Worm (Caenorhabditis elegans): ENCODE data around the gene pqn-73.

pqn-73 gene

DNA sequence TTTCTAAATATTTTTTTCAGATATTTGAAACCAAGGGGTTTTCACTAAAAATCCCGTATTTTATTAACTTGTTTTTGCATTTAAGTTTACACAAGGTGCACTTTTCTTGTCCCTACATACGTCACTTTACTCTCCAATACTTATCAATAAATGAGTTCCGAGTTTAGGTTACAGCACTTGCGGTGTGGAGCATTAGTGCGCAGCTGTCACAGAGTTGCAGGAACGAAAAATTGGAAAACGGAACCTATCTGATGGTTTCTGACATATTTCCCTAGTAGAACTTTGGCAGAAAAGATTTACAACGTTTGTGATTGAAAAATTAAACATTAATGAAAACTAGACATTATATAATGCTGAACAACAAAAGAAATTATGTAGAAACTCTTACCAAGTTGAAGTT lies 42.3 kb upstream of the pqn-73 start:
- TF ChIP-seq K12H6.12 (tag; optimal IDR thresholded peaks at IDR 0.05): no peak
- no peak for TF ChIP-seq rec-8 (tag; optimal IDR thresholded peaks at IDR 0.05)
- TF ChIP-seq lsy-27 (tag; optimal IDR thresholded peaks at IDR 0.05; ENCODE audit: borderline replicate concordance, insufficient read depth): no peak
- TF ChIP-seq B0035.1 (tag; optimal IDR thresholded peaks at IDR 0.05): no peak
- no peak for TF ChIP-seq rpc-1 (optimal IDR thresholded peaks at IDR 0.05)
- no peak for TF ChIP-seq rpc-1 (tag; optimal IDR thresholded peaks at IDR 0.05)
- TF ChIP-seq akir-1 (GFP tag; optimal IDR thresholded peaks at IDR 0.05): no peak
- TF ChIP-seq ceh-79 (tag; optimal IDR thresholded peaks at IDR 0.05): no peak
- TF ChIP-seq madf-10 (tag; optimal IDR thresholded peaks at IDR 0.05): no peak
- TF ChIP-seq hmg-20 (GFP tag; IDR thresholded peaks at IDR 0.05): no peak
- TF ChIP-seq lin-35 (GFP tag; optimal IDR thresholded peaks at IDR 0.05): no peak
- no peak for TF ChIP-seq tbp1 (GFP tag; optimal IDR thresholded peaks at IDR 0.05)
- TF ChIP-seq T07F8.4 (tag; optimal IDR thresholded peaks at IDR 0.05): no peak
- no peak for TF ChIP-seq aptf-3 (GFP tag; IDR thresholded peaks at IDR 0.05)
- TF ChIP-seq ceh-91 (GFP tag; IDR thresholded peaks at IDR 0.05): no peak
- TF ChIP-seq unc-130 (GFP tag; optimal IDR thresholded peaks at IDR 0.05): no peak
- no peak for TF ChIP-seq chd-7 (tag; optimal IDR thresholded peaks at IDR 0.05)
- no peak for TF ChIP-seq egrh-3 (GFP tag; IDR thresholded peaks at IDR 0.05)
- no peak for TF ChIP-seq madf-6 (GFP tag; IDR thresholded peaks at IDR 0.05)
- TF ChIP-seq pha-4 (tag; optimal IDR thresholded peaks at IDR 0.05): no peak

DNA sequence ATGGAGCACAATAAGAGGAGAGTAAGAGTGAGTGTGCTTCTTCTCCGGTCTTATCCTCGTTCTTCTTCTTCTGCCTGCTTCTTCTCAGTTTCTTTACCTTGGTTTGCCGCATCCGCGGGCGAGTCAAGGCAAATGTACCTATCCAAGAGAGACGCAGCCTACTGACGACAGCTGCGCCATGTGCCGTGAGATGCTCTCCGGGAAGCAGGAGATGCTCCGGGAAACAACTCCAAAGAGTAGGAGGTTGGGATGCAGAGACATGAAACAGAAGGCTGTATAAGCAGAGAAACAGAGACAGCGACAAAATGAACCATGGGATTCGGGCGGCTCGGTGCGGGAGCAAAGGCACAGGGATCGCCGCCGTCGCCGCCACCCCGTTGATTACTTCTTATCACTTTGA lies 41.5 kb upstream of the pqn-73 start:
- 0 out of 2 replicates have a peak, but pooled peaks have one; percentile 7 for TF ChIP-seq bed-2 (GFP tag; IDR thresholded peaks at IDR 0.05)
- no peak for TF ChIP-seq cebp-1 (GFP tag; IDR thresholded peaks at IDR 0.05)
- TF ChIP-seq cebp-1 (tag; optimal IDR thresholded peaks at IDR 0.05): peak; percentile 11
- TF ChIP-seq sptf-2 (GFP tag; optimal IDR thresholded peaks at IDR 0.05): no peak
- no peak for TF ChIP-seq ceh-58 (GFP tag; IDR thresholded peaks at IDR 0.05)

DNA sequence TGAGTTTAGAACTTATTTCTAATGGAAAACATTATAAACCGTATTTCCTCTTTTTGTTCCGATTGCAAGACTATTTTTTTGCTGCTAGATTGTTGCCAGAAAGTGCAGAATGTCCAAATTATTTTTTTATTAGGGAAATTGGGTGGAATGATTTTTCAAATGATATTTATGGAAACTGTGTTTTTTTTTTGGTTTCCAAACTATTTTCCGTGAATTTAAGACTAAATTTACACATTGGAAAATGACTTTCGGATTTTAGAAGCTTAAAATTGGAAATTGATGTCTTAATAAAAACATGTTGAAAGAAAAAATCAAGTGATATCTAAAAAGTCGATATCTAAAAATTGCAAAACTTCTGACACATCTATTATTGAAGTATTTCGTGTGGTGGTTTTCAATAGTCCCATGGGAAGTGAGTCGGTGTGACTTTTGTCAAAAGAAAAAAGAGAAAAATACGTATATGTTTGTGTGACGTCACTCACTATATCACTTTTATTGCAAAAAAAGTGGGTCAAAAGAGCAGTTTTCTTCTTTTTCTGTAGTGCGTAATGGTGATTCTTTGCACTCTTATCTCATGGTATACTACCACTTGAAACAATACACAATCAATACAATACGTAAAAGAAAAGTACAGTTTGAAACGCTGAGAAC lies 36.3 kb upstream of the pqn-73 start:
- TF ChIP-seq Y53G8AR.9 (GFP tag; conservative IDR thresholded peaks at IDR 0.05): no peak
- no peak for TF ChIP-seq somi-1 (GFP tag; optimal IDR thresholded peaks at IDR 0.05)
- no peak for TF ChIP-seq ceh-58 (GFP tag; IDR thresholded peaks at IDR 0.05)
- no peak for TF ChIP-seq tbp1 (GFP tag; optimal IDR thresholded peaks at IDR 0.05)
- TF ChIP-seq F37B4.10 (GFP tag; IDR thresholded peaks at IDR 0.05): no peak
- no peak for TF ChIP-seq Y95B8A.8 (GFP tag; IDR thresholded peaks at IDR 0.05)
- TF ChIP-seq nhr-120 (GFP tag; IDR thresholded peaks at IDR 0.05): no peak
- no peak for TF ChIP-seq lir-1 (GFP tag; conservative IDR thresholded peaks at IDR 0.05)
- TF ChIP-seq aptf-3 (GFP tag; IDR thresholded peaks at IDR 0.05): no peak
- no peak for TF ChIP-seq him-1 (tag; optimal IDR thresholded peaks at IDR 0.05)
- no peak for TF ChIP-seq die-1 (tag; optimal IDR thresholded peaks at IDR 0.05)
- no peak for TF ChIP-seq ceh-91 (GFP tag; IDR thresholded peaks at IDR 0.05)

DNA sequence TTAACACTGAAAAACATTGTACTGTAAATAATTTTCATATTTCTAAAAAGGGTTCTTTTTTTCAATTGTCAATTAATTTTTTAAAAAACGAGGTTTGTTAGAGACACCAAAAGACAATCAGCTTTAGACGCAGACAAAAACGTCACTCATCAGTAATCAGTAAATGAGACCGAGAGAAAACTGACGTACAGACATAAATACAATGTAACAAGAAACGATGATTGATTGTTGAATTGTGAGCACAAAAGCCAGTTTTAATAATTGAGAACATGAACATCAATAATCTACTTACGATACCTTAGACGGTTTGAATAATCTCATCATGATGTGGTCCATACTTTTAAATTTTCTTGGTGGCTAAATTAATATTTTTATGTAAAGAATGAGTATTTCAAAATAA lies 33.8 kb upstream of the pqn-73 start:
- no peak for TF ChIP-seq B0035.1 (tag; optimal IDR thresholded peaks at IDR 0.05)
- peak; percentile 54 for TF ChIP-seq nhr-80 (tag; optimal IDR thresholded peaks at IDR 0.05)

Data from whole organism, young adult.